Fruit fly (Drosophila melanogaster) whole organism, embryonic: ENCODE measurements around the gene Hr4.

Experiments used
- Asciz ChIP-seq: fragments of 200-800 bp; sonication (Bioruptor generic); optimal IDR thresholded peaks from 2 replicates; lab custom pipeline; 2017; ENCODE audit warnings: missing biosample characterization, mild to moderate bottlenecking, missing genetic modification characterization, missing genetic modification reagents
- BtbVII ChIP-seq: fragments of 200-800 bp; sonication (Bioruptor generic); optimal IDR thresholded peaks from 3 replicates; lab custom pipeline; 2017; ENCODE audit warnings: missing biosample characterization, mild to moderate bottlenecking, missing genetic modification characterization
- CG14441 ChIP-seq: fragments of 200-800 bp; sonication (Bioruptor generic); IDR thresholded peaks from 2 replicates; pipeline ENCODE4 v1.3.6; 2022; ENCODE audit warnings: missing biosample characterization, missing genetic modification characterization
- CG7372 ChIP-seq: fragments of 200-800 bp; sonication (Bioruptor generic); IDR thresholded peaks from 2 replicates; pipeline ENCODE4 v1.3.6; 2022; ENCODE audit warnings: missing biosample characterization, missing genetic modification characterization
- Hmx ChIP-seq: fragments of 200-800 bp; sonication (Bioruptor generic); optimal IDR thresholded peaks from 2 replicates; lab custom pipeline; 2016; ENCODE audit warnings: missing biosample characterization, missing genetic modification characterization
- aop ChIP-seq: fragments of 200-800 bp; sonication (Bioruptor generic); IDR thresholded peaks from 2 replicates; pipeline ENCODE4 v1.3.6; 2022; ENCODE audit warnings: missing biosample characterization, missing genetic modification characterization
- ems ChIP-seq: fragments of 200-800 bp; sonication (Bioruptor generic); optimal IDR thresholded peaks from 3 replicates; lab custom pipeline; 2016; ENCODE audit warnings: missing biosample characterization, missing genetic modification characterization
- kah ChIP-seq: fragments of 200-800 bp; sonication (Bioruptor generic); optimal IDR thresholded peaks from 2 replicates; lab custom pipeline; 2018; ENCODE audit warnings: missing biosample characterization, mild to moderate bottlenecking, missing genetic modification characterization
- maf-S ChIP-seq: fragments of 200-800 bp; sonication (Bioruptor generic); optimal IDR thresholded peaks from 2 replicates; lab custom pipeline; 2016; ENCODE audit warnings: missing biosample characterization, missing genetic modification characterization
- sd ChIP-seq: fragments of 200-800 bp; sonication (Bioruptor generic); optimal IDR thresholded peaks from 3 replicates; lab custom pipeline; 2018; ENCODE audit warnings: missing biosample characterization, mild to moderate bottlenecking, missing genetic modification characterization, moderate library complexity

dm6 chrX:1941669-1942092 lies at the start of gene Hr4:
- no peak for TF ChIP-seq maf-S
- no peak for TF ChIP-seq ems (GFP tag; lab: Kevin White, UChicago)
- no peak for TF ChIP-seq BtbVII
- no peak for TF ChIP-seq CG7372 (GFP tag; lab: Robert Waterston, UW)
- no peak for TF ChIP-seq sd (tag; lab: Kevin White, UChicago)
- peak; percentile 66 for TF ChIP-seq kah (GFP tag; lab: Kevin White, UChicago)
- no peak for TF ChIP-seq aop (GFP tag; lab: Robert Waterston, UW)
- TF ChIP-seq Hmx (GFP tag; lab: Kevin White, UChicago), result no peak
- no peak for TF ChIP-seq Asciz (GFP tag; lab: Kevin White, UChicago)
- no peak for TF ChIP-seq CG14441
